Fruit fly (Drosophila melanogaster): Measurements from ENCODE around the gene CG32512.

Gene CG32512

DNA sequence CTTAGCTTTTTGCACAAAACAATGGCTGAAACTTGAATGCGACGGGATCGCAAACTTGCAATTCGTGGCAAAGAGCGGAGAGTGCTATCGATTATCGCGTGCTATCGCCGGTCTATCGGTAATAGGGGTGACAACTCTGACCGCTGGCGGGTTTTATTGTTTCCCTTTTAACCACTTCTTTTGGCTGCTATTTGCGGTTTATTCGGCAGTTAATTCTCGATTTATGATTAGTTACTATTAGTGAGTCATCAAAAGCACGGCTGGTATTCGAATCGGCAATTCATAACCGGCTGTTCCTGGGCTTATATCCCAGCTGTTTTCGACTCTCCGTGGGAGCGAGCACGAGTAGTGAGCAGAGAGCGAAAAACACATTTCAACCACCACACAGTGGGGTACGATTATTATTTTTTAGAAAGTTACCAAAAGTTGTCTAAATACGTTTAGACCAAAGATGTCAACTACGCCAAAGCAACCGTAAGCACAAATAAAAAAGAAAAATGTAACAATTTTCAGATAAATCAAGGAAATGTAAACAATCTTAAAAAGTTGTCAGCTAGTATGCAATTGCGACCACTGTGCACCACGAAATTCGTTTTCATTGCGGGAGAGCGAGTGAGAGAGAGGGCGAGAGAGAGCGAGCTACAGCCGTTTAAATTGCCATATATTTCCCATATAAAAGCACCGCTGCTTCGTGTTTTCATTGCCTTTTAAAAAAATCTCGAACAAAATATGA lies 13.3 kb downstream of the CG32512 start, which contains the start of the genes Stt3A and bves (continued):
- TF ChIP-seq Blimp-1 (GFP tag; optimal IDR thresholded peaks at IDR 0.05) = peak; percentile 96
- peak; percentile 98 for TF ChIP-seq CG10669 (GFP tag; optimal IDR thresholded peaks at IDR 0.05)
- TF ChIP-seq CG7368 (GFP tag; optimal IDR thresholded peaks at IDR 0.05) = peak; percentile 98
- TF ChIP-seq Ets96B (tag; optimal IDR thresholded peaks at IDR 0.05) = peak; percentile 98
- peak; percentile 97 for TF ChIP-seq ss (GFP tag; optimal IDR thresholded peaks at IDR 0.05)
- peak; percentile 99 for TF ChIP-seq CG6276 (GFP tag; optimal IDR thresholded peaks at IDR 0.05)
- TF ChIP-seq Met (GFP tag; optimal IDR thresholded peaks at IDR 0.05) = peak; percentile 99
- TF ChIP-seq CG6854 (GFP tag; optimal IDR thresholded peaks at IDR 0.05) = peak; percentile 98
- peak; percentile 96 for TF ChIP-seq dac (GFP tag; optimal IDR thresholded peaks at IDR 0.05)
- TF ChIP-seq CG9139 (GFP tag; optimal IDR thresholded peaks at IDR 0.05) = peak; percentile 98
- peak; percentile 98 for TF ChIP-seq CG31627 (GFP tag; optimal IDR thresholded peaks at IDR 0.05)
- TF ChIP-seq CG32006 (GFP tag; optimal IDR thresholded peaks at IDR 0.05) = peak; percentile 98
- TF ChIP-seq CG3032 (tag; optimal IDR thresholded peaks at IDR 0.05) = peak; percentile 95
- TF ChIP-seq pdm3 (GFP tag; optimal IDR thresholded peaks at IDR 0.05) = peak; percentile 99
- peak; percentile 99 for TF ChIP-seq CG6163 (GFP tag; IDR thresholded peaks at IDR 0.05)
- TF ChIP-seq CG3919 (GFP tag; optimal IDR thresholded peaks at IDR 0.05) = peak; percentile 98
- peak; percentile 99 for TF ChIP-seq Eip75B (GFP tag; optimal IDR thresholded peaks at IDR 0.05)
- peak; percentile 97 for TF ChIP-seq cyc (GFP tag; optimal IDR thresholded peaks at IDR 0.05)
- TF ChIP-seq vri (GFP tag; optimal IDR thresholded peaks at IDR 0.05) = peak; percentile 99
- peak; percentile 96 for TF ChIP-seq CG4318 (GFP tag; optimal IDR thresholded peaks at IDR 0.05)
- peak; percentile 98 for TF ChIP-seq Lpt (GFP tag; optimal IDR thresholded peaks at IDR 0.05)
- peak; percentile 94 for TF ChIP-seq CG11294 (GFP tag; IDR thresholded peaks at IDR 0.05)
- peak; percentile 98 for TF ChIP-seq acj6 (GFP tag; optimal IDR thresholded peaks at IDR 0.05)
- TF ChIP-seq CG16779 (tag; optimal IDR thresholded peaks at IDR 0.05) = peak; percentile 98
- TF ChIP-seq net (GFP tag; optimal IDR thresholded peaks at IDR 0.05) = peak; percentile 99
- peak; percentile 99 for TF ChIP-seq CG34406 (GFP tag; optimal IDR thresholded peaks at IDR 0.05)
- TF ChIP-seq salr (GFP tag; optimal IDR thresholded peaks at IDR 0.05) = peak; percentile 96 to 97
- peak; percentile 98 for TF ChIP-seq CG10631 (GFP tag; optimal IDR thresholded peaks at IDR 0.05)
- TF ChIP-seq Eip78C (GFP tag) = peak; percentile 100
- peak; percentile 96 for TF ChIP-seq CG6808 (GFP tag; optimal IDR thresholded peaks at IDR 0.05)
- peak; percentile 100 for TF ChIP-seq Sox102F (GFP tag; optimal IDR thresholded peaks at IDR 0.05)

DNA sequence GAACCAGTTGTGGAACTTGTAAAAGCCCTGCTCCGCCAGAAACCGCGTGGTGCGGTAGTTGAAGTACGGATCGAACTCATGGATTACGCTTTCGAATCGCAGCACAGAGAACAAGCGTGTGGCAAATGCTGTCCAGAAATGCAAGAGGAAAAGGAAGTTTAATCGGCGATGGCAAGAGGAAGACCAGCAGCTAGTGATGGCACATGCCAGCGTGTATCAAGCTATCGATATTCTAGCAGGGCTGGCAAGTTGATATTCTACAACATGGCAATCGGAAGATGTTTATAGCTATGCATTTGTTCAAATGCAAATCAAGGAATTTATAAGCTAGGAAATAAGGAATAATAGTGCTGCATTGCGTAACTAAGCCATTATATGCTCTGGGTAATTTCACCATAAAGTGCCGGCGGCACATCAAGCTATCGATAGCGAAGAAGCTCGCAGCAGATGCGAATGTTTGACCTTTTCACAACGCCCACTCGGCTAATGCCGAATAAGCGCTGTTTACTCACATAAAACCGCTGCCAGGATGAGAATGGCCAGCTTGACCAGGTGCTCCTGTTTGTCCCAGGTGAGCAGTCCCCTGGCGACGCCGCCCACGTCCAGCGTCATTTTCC lies 14.1 kb downstream of the CG32512 start:
- peak; percentile 72 for TF ChIP-seq topi (GFP tag; optimal IDR thresholded peaks at IDR 0.05)
- peak; percentile 96 for TF ChIP-seq CG6854 (GFP tag; optimal IDR thresholded peaks at IDR 0.05)
- peak; percentile 53 for TF ChIP-seq Blimp-1 (GFP tag; optimal IDR thresholded peaks at IDR 0.05)
- peak; percentile 7 for TF ChIP-seq Ets96B (tag; optimal IDR thresholded peaks at IDR 0.05)
- TF ChIP-seq Hr39 (GFP tag; optimal IDR thresholded peaks at IDR 0.05) = peak; percentile 62
- peak; percentile 48 for TF ChIP-seq CG6792 (GFP tag; optimal IDR thresholded peaks at IDR 0.05)
- TF ChIP-seq dac (GFP tag; optimal IDR thresholded peaks at IDR 0.05) = peak; percentile 45
- TF ChIP-seq CG9139 (GFP tag; optimal IDR thresholded peaks at IDR 0.05) = peak; percentile 67
- TF ChIP-seq vri (GFP tag; optimal IDR thresholded peaks at IDR 0.05) = peak; percentile 78
- peak; percentile 45 for TF ChIP-seq dsx (GFP tag; optimal IDR thresholded peaks at IDR 0.05; ENCODE audit: poor library complexity, severe bottlenecking)
- TF ChIP-seq fd85E (GFP tag; optimal IDR thresholded peaks at IDR 0.05) = peak; percentile 67
- peak; percentile 42; the same call in 1 of the 2 replicates for TF ChIP-seq CG15336 (GFP tag; IDR thresholded peaks at IDR 0.05)
- peak; percentile 28 for TF ChIP-seq CG11762 (GFP tag; optimal IDR thresholded peaks at IDR 0.05; ENCODE audit: insufficient read depth)
- TF ChIP-seq CG31627 (GFP tag; optimal IDR thresholded peaks at IDR 0.05) = peak; percentile 57
- peak; percentile 66 for TF ChIP-seq OdsH (GFP tag; optimal IDR thresholded peaks at IDR 0.05)
- peak; percentile 36 for TF ChIP-seq CG3032 (tag; optimal IDR thresholded peaks at IDR 0.05)
- TF ChIP-seq net (GFP tag; optimal IDR thresholded peaks at IDR 0.05) = peak; percentile 81
- peak; percentile 49 for TF ChIP-seq CG8632 (GFP tag; optimal IDR thresholded peaks at IDR 0.05)
- peak; percentile 57 for TF ChIP-seq Ets21C (GFP tag; optimal IDR thresholded peaks at IDR 0.05)
- TF ChIP-seq Eip93F (GFP tag; optimal IDR thresholded peaks at IDR 0.05) = no peak
- TF ChIP-seq Lpt (GFP tag; optimal IDR thresholded peaks at IDR 0.05) = no peak
- TF ChIP-seq Met (GFP tag; optimal IDR thresholded peaks at IDR 0.05) = peak; percentile 78
- TF ChIP-seq CG8119 (GFP tag; IDR thresholded peaks at IDR 0.05) = peak; percentile 34; the same call in 2 of the 3 replicates
- TF ChIP-seq Sox102F (GFP tag; optimal IDR thresholded peaks at IDR 0.05) = peak; percentile 83
- peak; percentile 28 for TF ChIP-seq CG11902 (GFP tag; optimal IDR thresholded peaks at IDR 0.05)
- TF ChIP-seq CG1621 (tag; optimal IDR thresholded peaks at IDR 0.05) = peak; percentile 70
- TF ChIP-seq CG11294 (GFP tag; IDR thresholded peaks at IDR 0.05) = no peak
- TF ChIP-seq Eip75B (GFP tag; optimal IDR thresholded peaks at IDR 0.05) = peak; percentile 65
- peak; percentile 75 for TF ChIP-seq svp (GFP tag)

All from whole organism, prepupa.